Fruit fly (Drosophila melanogaster) ovary, adult (tissue): ENCODE data around the gene Actn.

ENCODE experiments used
- CG17801 ChIP-seq: fragments of 200-800 bp; optimal IDR thresholded peaks from 2 replicates; lab custom pipeline; 2019; ENCODE audit warnings: missing biosample characterization, mild to moderate bottlenecking, missing genetic modification characterization, moderate library complexity; ENCODE audit not compliant: partially characterized antibody

The Actn gene

dm6 chrX:2032821-2033436, 9.2 kb downstream of the Actn start:
- peak; percentile 9 for TF ChIP-seq CG17801 (GFP tag; lab: Kevin White, UChicago)

dm6 chrX:2032160-2032801, 9.8 kb downstream of the Actn start:
- TF ChIP-seq CG17801 (GFP tag; lab: Kevin White, UChicago): no peak

dm6 chrX:2031308-2031707, 10.8 kb downstream of the Actn start:
- peak; percentile 6 for TF ChIP-seq CG17801 (GFP tag; lab: Kevin White, UChicago)

- no peak for TF ChIP-seq CG17801 (GFP tag; lab: Kevin White, UChicago)
Measured at dm6 chrX:2024819-2025218, 17.3 kb downstream of the Actn start.

- no peak for TF ChIP-seq CG17801 (GFP tag; lab: Kevin White, UChicago)
Measured at dm6 chrX:2013365-2013764, 28.7 kb downstream of the Actn start.

- TF ChIP-seq CG17801 (GFP tag; lab: Kevin White, UChicago): peak; percentile 56
Measured at dm6 chrX:2012837-2013236, 29.3 kb downstream of the Actn start.

dm6 chrX:2012121-2012452, 30.0 kb downstream of the Actn start:
- TF ChIP-seq CG17801 (GFP tag; lab: Kevin White, UChicago): peak; percentile 12

- no peak for TF ChIP-seq CG17801 (GFP tag; lab: Kevin White, UChicago)
Measured at dm6 chrX:2011288-2012120, 30.6 kb downstream of the Actn start.

dm6 chrX:2010010-2010873, 31.9 kb downstream of the Actn start, which contains the start of gene east:
Gene east (plus strand): TSS chrX:2010860.
- peak; percentile 12 for TF ChIP-seq CG17801 (GFP tag; lab: Kevin White, UChicago)

dm6 chrX:2009453-2010009, 32.6 kb downstream of the Actn start:
- peak; percentile 68 for TF ChIP-seq CG17801 (GFP tag; lab: Kevin White, UChicago)

- TF ChIP-seq CG17801 (GFP tag; lab: Kevin White, UChicago): no peak
Measured at dm6 chrX:2008953-2009452, 33.1 kb downstream of the Actn start, which contains the start of gene PIG-K. Gene PIG-K (minus strand): TSS chrX:2009364.

- TF ChIP-seq CG17801 (GFP tag; lab: Kevin White, UChicago): peak; percentile 51
Measured at dm6 chrX:2005840-2006239, 36.3 kb downstream of the Actn start.

- no peak for TF ChIP-seq CG17801 (GFP tag; lab: Kevin White, UChicago)
Measured at dm6 chrX:2004114-2004513, 38.0 kb downstream of the Actn start.

dm6 chrX:2001057-2001456, 41.1 kb downstream of the Actn start:
- no peak for TF ChIP-seq CG17801 (GFP tag; lab: Kevin White, UChicago)
